Worm (Caenorhabditis elegans) whole organism, young adult: ENCODE data around the gene mcm-10.

Source experiments
- F10E7.11 ChIP-seq: sonication (generic microtip); optimal IDR thresholded peaks from 2 replicates; lab custom pipeline; 2017; ENCODE audit warnings: mild to moderate bottlenecking, missing genetic modification characterization, moderate library complexity, missing compliant biosample characterization
- F23B12.7 ChIP-seq: sonication (generic microtip); optimal IDR thresholded peaks from 2 replicates; lab custom pipeline; 2017; ENCODE audit warnings: missing genetic modification characterization, mild to moderate bottlenecking, missing compliant biosample characterization, antibody characterized with exemption, moderate library complexity; ENCODE audit not compliant: insufficient read depth
- F49E8.2 ChIP-seq: sonication (generic microtip); optimal IDR thresholded peaks from 3 replicates; lab custom pipeline; 2017; ENCODE audit warnings: missing genetic modification characterization, mild to moderate bottlenecking, missing compliant biosample characterization, antibody characterized with exemption, moderate library complexity; ENCODE audit not compliant: insufficient read depth
- F52B5.7 ChIP-seq: sonication (generic microtip); optimal IDR thresholded peaks from 2 replicates; lab custom pipeline; 2016; ENCODE audit warnings: mild to moderate bottlenecking, missing genetic modification characterization, missing compliant biosample characterization
- F57A8.1 ChIP-seq: fragments of 200-800 bp; sonication (Bioruptor generic); optimal IDR thresholded peaks from 2 replicates; lab custom pipeline; 2018; ENCODE audit warnings: mild to moderate bottlenecking, missing genetic modification characterization, moderate library complexity, missing compliant biosample characterization
- T07F8.4 ChIP-seq: sonication (generic microtip); optimal IDR thresholded peaks from 2 replicates; lab custom pipeline; 2016; ENCODE audit warnings: mild to moderate bottlenecking, missing genetic modification characterization, moderate library complexity, missing compliant biosample characterization
- Y53G8AR.9 ChIP-seq: fragments of 200-800 bp; sonication (Bioruptor generic); conservative IDR thresholded peaks from 2 replicates; pipeline ENCODE4 v1.3.6; 2022; ENCODE audit warnings: missing genetic modification reagents, missing genetic modification characterization, missing compliant biosample characterization
- Y56A3A.18 ChIP-seq: fragments of 200-800 bp; sonication (Bioruptor generic); IDR thresholded peaks from 2 replicates; pipeline ENCODE4 v1.3.6; 2022; ENCODE audit warnings: missing genetic modification reagents, missing genetic modification characterization, missing compliant biosample characterization
- ZK185.1 ChIP-seq: sonication (generic microtip); optimal IDR thresholded peaks from 2 replicates; lab custom pipeline; 2016; ENCODE audit warnings: mild to moderate bottlenecking, missing genetic modification characterization, missing compliant biosample characterization; ENCODE audit not compliant: poor library complexity, severe bottlenecking
- ama-1 ChIP-seq, 3 experiments: fragments of 150-350 bp in 1 of 3; sonication (generic microtip) in 2 of 3; optimal IDR thresholded peaks; 2 replicates each; lab custom pipeline; 2014 to 2018; ENCODE audit warnings: missing biosample characterization in 2 of 3, missing genetic modification characterization in 2 of 3, missing genetic modification reagents in 2 of 3
- attf-5 ChIP-seq: fragments of 200-800 bp; sonication (Bioruptor generic); optimal IDR thresholded peaks from 2 replicates; lab custom pipeline; 2018; ENCODE audit warnings: mild to moderate bottlenecking, missing genetic modification characterization, missing compliant biosample characterization
- cebp-1 ChIP-seq, 2 experiments: fragments of 200-800 bp in 1 of 2; sonication (Bioruptor generic) in 1 of 2; sonication (generic microtip) in 1 of 2; IDR thresholded peaks in 1 of 2; optimal IDR thresholded peaks in 1 of 2; 2 replicates each; pipeline versions ENCODE4 v1.3.6 to Lab custom; 2017 to 2022; ENCODE audit warnings: missing compliant biosample characterization in 2 of 2, missing genetic modification characterization in 2 of 2, mild to moderate bottlenecking in 1 of 2, missing genetic modification reagents in 1 of 2, moderate library complexity in 1 of 2
- ceh-27 ChIP-seq: fragments of 200-800 bp; sonication (Bioruptor generic); optimal IDR thresholded peaks from 2 replicates; lab custom pipeline; 2018; ENCODE audit warnings: mild to moderate bottlenecking, missing genetic modification characterization, moderate library complexity, missing compliant biosample characterization
- ceh-40 ChIP-seq: fragments of 200-800 bp; sonication (Bioruptor generic); IDR thresholded peaks from 2 replicates; pipeline ENCODE4 v1.3.6; 2022; ENCODE audit warnings: missing genetic modification characterization, missing compliant biosample characterization
- chd-7 ChIP-seq: sonication (generic microtip); optimal IDR thresholded peaks from 2 replicates; lab custom pipeline; 2016; ENCODE audit warnings: mild to moderate bottlenecking, missing genetic modification characterization, moderate library complexity, missing compliant biosample characterization
- die-1 ChIP-seq: sonication (generic microtip); optimal IDR thresholded peaks from 2 replicates; lab custom pipeline; 2016; ENCODE audit warnings: missing genotype, mild to moderate bottlenecking, missing genetic modification characterization, missing compliant biosample characterization
- dox-1 ChIP-seq: fragments of 200-800 bp; sonication (Bioruptor generic); IDR thresholded peaks from 2 replicates; pipeline ENCODE4 v1.3.6; 2022; ENCODE audit warnings: missing genetic modification reagents, missing genetic modification characterization, missing compliant biosample characterization
- dpff-1 ChIP-seq: sonication (generic microtip); optimal IDR thresholded peaks from 2 replicates; lab custom pipeline; 2017; ENCODE audit warnings: mild to moderate bottlenecking, missing genetic modification characterization, missing compliant biosample characterization
- efl-1 ChIP-seq: fragments of 150-350 bp; optimal IDR thresholded peaks from 2 replicates; lab custom pipeline; 2014; ENCODE audit warnings: missing biosample characterization, missing genetic modification reagents, missing genetic modification characterization
- egl-44 ChIP-seq: fragments of 200-800 bp; sonication (Bioruptor generic); IDR thresholded peaks from 2 replicates; pipeline ENCODE4 v1.3.6; 2022; ENCODE audit warnings: missing genetic modification reagents, missing genetic modification characterization, missing compliant biosample characterization
- egrh-3 ChIP-seq: fragments of 200-800 bp; sonication (Bioruptor generic); IDR thresholded peaks from 2 replicates; pipeline ENCODE4 v1.3.6; 2022; ENCODE audit warnings: missing genetic modification reagents, missing genetic modification characterization, missing compliant biosample characterization
- ekl-4 ChIP-seq: fragments of 200-800 bp; sonication (Bioruptor generic); IDR thresholded peaks from 2 replicates; pipeline ENCODE4 v1.3.6; 2022; ENCODE audit warnings: missing genetic modification reagents, missing genetic modification characterization, missing compliant biosample characterization
- hmg-1.2 ChIP-seq: fragments of 200-800 bp; sonication (Bioruptor generic); IDR thresholded peaks from 2 replicates; pipeline ENCODE4 v1.3.6; 2022; ENCODE audit warnings: missing genetic modification reagents, missing genetic modification characterization, missing compliant biosample characterization
- let-607 ChIP-seq, 2 experiments: fragments of 200-800 bp in 1 of 2; sonication (Bioruptor generic) in 1 of 2; sonication (generic microtip) in 1 of 2; optimal IDR thresholded peaks; 2 replicates each; lab custom pipeline; 2016 to 2018; ENCODE audit warnings: mild to moderate bottlenecking in 2 of 2, missing compliant biosample characterization in 2 of 2, missing genetic modification characterization in 2 of 2, moderate library complexity in 2 of 2, missing genotype in 1 of 2
- lin-26 ChIP-seq: fragments of 200-800 bp; sonication (Bioruptor generic); IDR thresholded peaks from 2 replicates; pipeline ENCODE4 v1.3.6; 2022; ENCODE audit warnings: missing genetic modification reagents, missing genetic modification characterization, missing compliant biosample characterization
- lin-40 ChIP-seq: sonication (generic microtip); optimal IDR thresholded peaks from 2 replicates; lab custom pipeline; 2016; ENCODE audit warnings: missing genetic modification characterization, mild to moderate bottlenecking, missing compliant biosample characterization, missing genotype, missing genetic modification reagents
- lin-54 ChIP-seq: fragments of 200-800 bp; sonication (Bioruptor generic); optimal IDR thresholded peaks from 2 replicates; lab custom pipeline; 2018; ENCODE audit warnings: mild to moderate bottlenecking, missing genetic modification characterization, missing compliant biosample characterization
- lsl-1 ChIP-seq: fragments of 200-800 bp; sonication (Bioruptor generic); optimal IDR thresholded peaks from 2 replicates; lab custom pipeline; 2018; ENCODE audit warnings: mild to moderate bottlenecking, missing genetic modification characterization, moderate library complexity, missing compliant biosample characterization
- madf-6 ChIP-seq: fragments of 200-800 bp; sonication (Bioruptor generic); IDR thresholded peaks from 2 replicates; pipeline ENCODE4 v1.3.6; 2022; ENCODE audit warnings: missing genetic modification reagents, missing genetic modification characterization, missing compliant biosample characterization
- nhr-120 ChIP-seq: fragments of 200-800 bp; sonication (Bioruptor generic); IDR thresholded peaks from 2 replicates; pipeline ENCODE4 v1.3.6; 2022; ENCODE audit warnings: missing genetic modification characterization, missing compliant biosample characterization
- nhr-179 ChIP-seq: sonication (generic microtip); optimal IDR thresholded peaks from 2 replicates; lab custom pipeline; 2016; ENCODE audit warnings: mild to moderate bottlenecking, missing genetic modification characterization, missing compliant biosample characterization
- nhr-80 ChIP-seq: sonication (generic microtip); optimal IDR thresholded peaks from 2 replicates; lab custom pipeline; 2016; ENCODE audit warnings: missing genetic modification characterization, missing compliant biosample characterization
- nhr-90 ChIP-seq: sonication (generic microtip); optimal IDR thresholded peaks from 2 replicates; lab custom pipeline; 2016; ENCODE audit warnings: missing genotype, mild to moderate bottlenecking, missing genetic modification characterization, missing compliant biosample characterization
- rec-8 ChIP-seq, 2 experiments: sonication (generic microtip); optimal IDR thresholded peaks; 2 replicates each; lab custom pipeline; 2016; ENCODE audit warnings: mild to moderate bottlenecking in 2 of 2, missing genetic modification characterization in 2 of 2, missing genetic modification reagents in 2 of 2, missing genotype in 2 of 2, missing biosample characterization in 1 of 2, missing compliant biosample characterization in 1 of 2, moderate library complexity in 1 of 2
- rpc-1 ChIP-seq, 2 experiments: fragments of 150-350 bp in 1 of 2; sonication (generic microtip) in 1 of 2; optimal IDR thresholded peaks; 2 replicates each; lab custom pipeline; 2014 to 2018; ENCODE audit warnings: missing biosample characterization in 1 of 2, missing genetic modification characterization in 1 of 2, missing genetic modification reagents in 1 of 2, missing genotype in 1 of 2
- snpc-1.1 ChIP-seq: sonication (generic microtip); optimal IDR thresholded peaks from 2 replicates; lab custom pipeline; 2017; ENCODE audit warnings: missing genetic modification characterization, mild to moderate bottlenecking, missing compliant biosample characterization, antibody characterized with exemption, moderate library complexity, missing genotype, missing genetic modification reagents; ENCODE audit not compliant: insufficient read depth
- snpc-3.4 ChIP-seq: sonication (generic microtip); optimal IDR thresholded peaks from 2 replicates; lab custom pipeline; 2017; ENCODE audit warnings: missing genetic modification characterization, mild to moderate bottlenecking, missing compliant biosample characterization, antibody characterized with exemption, moderate library complexity, missing genotype, missing genetic modification reagents
- snpc-4 ChIP-seq, 5 experiments: fragments of 150-350 bp in 1 of 5; sonication (generic microtip) in 4 of 5; optimal IDR thresholded peaks; 2 replicates each; lab custom pipeline; 2014 to 2018; ENCODE audit warnings: missing genetic modification characterization in 5 of 5, missing biosample characterization in 3 of 5, antibody characterized with exemption in 2 of 5, mild to moderate bottlenecking in 2 of 5, missing compliant biosample characterization in 2 of 5, missing genotype in 2 of 5, moderate library complexity in 2 of 5, missing genetic modification reagents in 1 of 5
- tbp1 ChIP-seq: fragments of 200-800 bp; sonication (Bioruptor generic); optimal IDR thresholded peaks from 2 replicates; lab custom pipeline; 2018; ENCODE audit warnings: mild to moderate bottlenecking, missing genetic modification characterization, missing compliant biosample characterization
- ztf-18 ChIP-seq: sonication (generic microtip); optimal IDR thresholded peaks from 2 replicates; lab custom pipeline; 2016; ENCODE audit warnings: missing genotype, mild to moderate bottlenecking, missing genetic modification characterization, missing compliant biosample characterization
- ztf-25 ChIP-seq: fragments of 200-800 bp; sonication (Bioruptor generic); IDR thresholded peaks from 2 replicates; pipeline ENCODE4 v1.3.6; 2022; ENCODE audit warnings: missing genetic modification reagents, missing genetic modification characterization, missing compliant biosample characterization
- ztf-28 ChIP-seq: fragments of 200-800 bp; sonication (Bioruptor generic); IDR thresholded peaks from 2 replicates; pipeline ENCODE4 v1.3.6; 2022; ENCODE audit warnings: missing genetic modification reagents, missing genetic modification characterization, missing compliant biosample characterization
- ztf-3 ChIP-seq: fragments of 200-800 bp; sonication (Bioruptor generic); optimal IDR thresholded peaks from 2 replicates; lab custom pipeline; 2018; ENCODE audit warnings: mild to moderate bottlenecking, missing genetic modification characterization, missing compliant biosample characterization

mcm-10 gene

DNA sequence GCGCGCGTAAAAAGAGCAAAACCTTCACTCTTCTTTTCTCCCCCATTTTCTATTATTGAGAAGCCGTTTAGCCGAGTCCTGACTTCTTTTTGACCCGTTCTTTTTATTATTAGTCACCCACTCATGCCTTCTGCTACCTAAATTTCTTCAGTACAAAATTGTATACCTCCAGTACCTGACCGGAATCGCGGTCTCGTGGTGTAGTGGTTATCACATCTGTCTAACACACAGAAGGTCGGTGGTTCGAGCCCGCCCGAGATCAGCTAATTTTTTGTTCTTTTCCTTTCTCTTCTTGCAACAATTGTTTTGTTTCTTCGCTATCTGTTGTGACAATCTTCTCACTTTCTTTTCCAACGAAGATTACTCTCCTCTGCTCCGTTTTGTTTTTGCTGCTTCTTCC is 35.5 kb downstream of the mcm-10 start (continued):
- TF ChIP-seq lin-26 (GFP tag; lab: Robert Waterston, UW) (peak; percentile 82), lin-54 (GFP tag; lab: Kevin White, UChicago) (peak; percentile 46), lsl-1 (peak; percentile 36), nhr-80 (tag; lab: Kevin White, UChicago) (no peak), attf-5 (GFP tag; lab: Kevin White, UChicago) (peak; percentile 30), hmg-1.2 (peak; percentile 57), madf-6 (GFP tag; lab: Robert Waterston, UW) (0 out of 2 replicates have a peak, but pooled peaks have one; percentile 33), F57A8.1 (GFP tag; lab: Kevin White, UChicago) (no peak), ceh-40 (GFP tag; lab: Robert Waterston, UW) (0 out of 2 replicates have a peak, but pooled peaks have one; percentile 52), egrh-3 (0 out of 2 replicates have a peak, but pooled peaks have one; percentile 12), chd-7 (tag; lab: Kevin White, UChicago) (peak; percentile 44), F23B12.7 (no peak), die-1 (tag; lab: Kevin White, UChicago) (peak; percentile 15), ztf-25 (GFP tag; lab: Robert Waterston, UW) (0 out of 2 replicates have a peak, but pooled peaks have one; percentile 63), efl-1 (GFP tag; lab: Kevin White, UChicago) (no peak), ceh-27 (peak; percentile 41), ztf-18 (tag; lab: Kevin White, UChicago) (peak; percentile 29), Y56A3A.18 (0 out of 2 replicates have a peak, but pooled peaks have one; percentile 54), ztf-28 (GFP tag; lab: Robert Waterston, UW) (0 out of 2 replicates have a peak, but pooled peaks have one; percentile 49), snpc-4 (GFP tag; optimal IDR thresholded peaks at IDR 0.05; lab: Kevin White, UChicago) (peak; percentile 3), snpc-4 (tag; optimal IDR thresholded peaks at IDR 0.05; lab: Kevin White, UChicago) (peak in 2 of 4 experiments; percentile 1 to 31), F49E8.2 (no peak), nhr-90 (tag; lab: Kevin White, UChicago) (peak; percentile 37)
- TF ChIP-seq, all 124 proteins: peak for 30

DNA sequence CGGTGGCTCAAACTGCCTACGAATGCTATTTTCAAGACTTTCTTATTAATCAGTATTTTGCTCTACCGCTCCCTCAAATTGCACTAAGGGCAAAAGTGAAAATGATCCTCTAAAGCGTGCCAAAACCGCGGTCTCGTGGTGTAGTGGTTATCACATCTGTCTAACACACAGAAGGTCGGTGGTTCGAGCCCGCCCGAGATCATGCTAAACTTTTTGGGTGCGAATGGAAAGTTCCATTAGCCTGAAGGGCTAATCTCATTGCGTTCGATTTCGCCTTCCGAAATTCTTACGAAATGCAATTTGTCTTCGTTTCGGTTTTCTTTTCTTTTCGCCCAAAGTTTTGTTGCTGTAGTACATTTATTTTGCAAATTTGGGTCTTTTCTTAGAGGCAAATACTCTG is 36.1 kb downstream of the mcm-10 start:
- TF ChIP-seq nhr-179: no peak
- peak; percentile 86 for TF ChIP-seq tbp1 (GFP tag; lab: Kevin White, UChicago)
- TF ChIP-seq ztf-3 (GFP tag; lab: Kevin White, UChicago): no peak
- TF ChIP-seq snpc-3.4 (tag; lab: Kevin White, UChicago): peak; percentile 33
- TF ChIP-seq lin-40 (tag; lab: Kevin White, UChicago): no peak
- TF ChIP-seq dox-1 (GFP tag; lab: Robert Waterston, UW): peak; percentile 54; the same call in 1 of the 2 replicates
- TF ChIP-seq ekl-4 (GFP tag; lab: Robert Waterston, UW): no peak
- peak; percentile 3 for TF ChIP-seq attf-5 (GFP tag; lab: Kevin White, UChicago)
- no peak for TF ChIP-seq Y53G8AR.9
- TF ChIP-seq egl-44 (GFP tag; lab: Robert Waterston, UW): 0 out of 2 replicates have a peak, but pooled peaks have one; percentile 16
- no peak for TF ChIP-seq let-607 (tag; optimal IDR thresholded peaks at IDR 0.05; lab: Kevin White, UChicago)
- no peak for TF ChIP-seq nhr-120 (GFP tag; lab: Robert Waterston, UW)
- peak; percentile 48 for TF ChIP-seq snpc-1.1 (tag; lab: Kevin White, UChicago)
- TF ChIP-seq ama-1 (optimal IDR thresholded peaks at IDR 0.05; lab: Kevin White, UChicago): no peak
- TF ChIP-seq ama-1 (GFP tag; optimal IDR thresholded peaks at IDR 0.05; lab: Kevin White, UChicago): peak in 1 of 2 experiments; percentile 21
- no peak for TF ChIP-seq chd-7 (tag; lab: Kevin White, UChicago)
- TF ChIP-seq F10E7.11 (tag; lab: Kevin White, UChicago): no peak
- peak; percentile 51 for TF ChIP-seq F52B5.7 (tag; lab: Kevin White, UChicago)
- TF ChIP-seq T07F8.4 (tag; lab: Kevin White, UChicago): no peak
- 0 out of 2 replicates have a peak, but pooled peaks have one; percentile 17 for TF ChIP-seq Y56A3A.18
- TF ChIP-seq dpff-1 (tag; lab: Kevin White, UChicago): no peak
- peak; percentile 21 for TF ChIP-seq die-1 (tag; lab: Kevin White, UChicago)
- TF ChIP-seq cebp-1 (GFP tag; IDR thresholded peaks at IDR 0.05; lab: Robert Waterston, UW): no peak
- TF ChIP-seq cebp-1 (tag; optimal IDR thresholded peaks at IDR 0.05; lab: Kevin White, UChicago): peak; percentile 50
- TF ChIP-seq rpc-1 (optimal IDR thresholded peaks at IDR 0.05; lab: Kevin White, UChicago): peak; percentile 65
- TF ChIP-seq rpc-1 (tag; optimal IDR thresholded peaks at IDR 0.05; lab: Kevin White, UChicago): peak; percentile 72
- peak; percentile 72 for TF ChIP-seq ztf-25 (GFP tag; lab: Robert Waterston, UW)
- no peak for TF ChIP-seq rec-8 (tag; optimal IDR thresholded peaks at IDR 0.05; lab: Kevin White, UChicago)
- TF ChIP-seq lin-54 (GFP tag; lab: Kevin White, UChicago): peak; percentile 29
- TF ChIP-seq ZK185.1 (tag; lab: Kevin White, UChicago): peak; percentile 16
